Worm (Caenorhabditis elegans) whole organism, early embryonic: ENCODE data around the gene marc-5.
"Not testable (repeated sequence)": the region's sequence is repeated elsewhere in the genome, so short reads cannot be mapped to it uniquely, and the experiment has no call there.

Experiments
- B0310.2 ChIP-seq: sonication (generic microtip); optimal IDR thresholded peaks from 2 replicates; lab custom pipeline; 2016; ENCODE audit warnings: mild to moderate bottlenecking, missing genetic modification characterization, missing compliant biosample characterization
- F13C5.2 ChIP-seq: sonication (generic microtip); optimal IDR thresholded peaks from 2 replicates; lab custom pipeline; 2017; ENCODE audit warnings: mild to moderate bottlenecking, missing genetic modification characterization, inconsistent platforms, missing compliant biosample characterization
- aly-1 ChIP-seq: sonication (generic microtip); optimal IDR thresholded peaks from 2 replicates; lab custom pipeline; 2016; ENCODE audit warnings: missing genetic modification characterization, missing compliant biosample characterization
- ama-1 ChIP-seq: fragments of 150-350 bp; optimal IDR thresholded peaks from 2 replicates; lab custom pipeline; 2014
- ceh-13 ChIP-seq: fragments of 200-800 bp; sonication (Bioruptor generic); optimal IDR thresholded peaks from 2 replicates; lab custom pipeline; 2018; ENCODE audit warnings: mild to moderate bottlenecking, missing genetic modification characterization, missing compliant biosample characterization
- ceh-36 ChIP-seq: sonication (generic microtip); optimal IDR thresholded peaks from 2 replicates; lab custom pipeline; 2016; ENCODE audit warnings: missing genetic modification characterization, inconsistent platforms, missing compliant biosample characterization
- ets-7 ChIP-seq: sonication (generic microtip); optimal IDR thresholded peaks from 2 replicates; lab custom pipeline; 2016; ENCODE audit warnings: missing genotype, missing genetic modification characterization, missing compliant biosample characterization
- flt-1 ChIP-seq: fragments of 200-800 bp; sonication (Bioruptor generic); IDR thresholded peaks from 2 replicates; pipeline ENCODE4 v1.3.6; 2022; ENCODE audit warnings: missing genetic modification characterization, missing compliant biosample characterization
- hmbx-1 ChIP-seq: sonication (generic microtip); optimal IDR thresholded peaks from 2 replicates; lab custom pipeline; 2016; ENCODE audit warnings: mild to moderate bottlenecking, missing genetic modification characterization, missing compliant biosample characterization
- hmg-4 ChIP-seq: fragments of 200-800 bp; sonication (Bioruptor generic); optimal IDR thresholded peaks from 2 replicates; lab custom pipeline; 2018; ENCODE audit warnings: mild to moderate bottlenecking, missing genetic modification characterization, missing compliant biosample characterization
- hnd-1 ChIP-seq: sonication (generic microtip); optimal IDR thresholded peaks from 2 replicates; lab custom pipeline; 2016; ENCODE audit warnings: missing genetic modification characterization, missing compliant biosample characterization
- pes-1 ChIP-seq: fragments of 200-800 bp; sonication (Bioruptor generic); IDR thresholded peaks from 2 replicates; pipeline ENCODE4 v1.3.6; 2022; ENCODE audit warnings: missing genetic modification reagents, missing genetic modification characterization, missing compliant biosample characterization
- scrt-1 ChIP-seq: fragments of 200-800 bp; sonication (Bioruptor generic); IDR thresholded peaks from 2 replicates; pipeline ENCODE4 v1.3.6; 2022; ENCODE audit warnings: missing genetic modification characterization, missing compliant biosample characterization
- sea-1 ChIP-seq: fragments of 200-800 bp; sonication (Bioruptor generic); conservative IDR thresholded peaks from 2 replicates; pipeline ENCODE4 v1.3.6; 2022; ENCODE audit warnings: missing genetic modification characterization, missing compliant biosample characterization
- tbx-11 ChIP-seq: fragments of 200-800 bp; sonication (Bioruptor generic); IDR thresholded peaks from 2 replicates; pipeline ENCODE4 v1.3.6; 2022; ENCODE audit warnings: missing genetic modification characterization, missing compliant biosample characterization
- tbx-37 ChIP-seq: fragments of 200-800 bp; sonication (Bioruptor generic); conservative IDR thresholded peaks from 2 replicates; pipeline ENCODE4 v1.3.6; 2022; ENCODE audit warnings: missing genetic modification reagents, missing genetic modification characterization, missing compliant biosample characterization
- tra-4 ChIP-seq: sonication (generic microtip); optimal IDR thresholded peaks from 2 replicates; lab custom pipeline; 2017; ENCODE audit warnings: missing genetic modification characterization, missing compliant biosample characterization

Gene marc-5

ce11 chrII:12335430-12335829 lies 43.9 kb downstream of the marc-5 start, which contains the start of gene sre-52:
Gene sre-52 (plus strand): TSS chrII:12335730.
- TF ChIP-seq ama-1 (no peak), ets-7 (no peak), pes-1 (GFP tag; lab: Robert Waterston, UW) (no peak), aly-1 (tag; lab: Kevin White, UChicago) (no peak), tbx-37 (no peak), ceh-36 (tag; lab: Kevin White, UChicago) (no peak), ceh-13 (GFP tag; lab: Kevin White, UChicago) (no peak), sea-1 (GFP tag; lab: Robert Waterston, UW) (no peak), scrt-1 (GFP tag; lab: Robert Waterston, UW) (no peak)

DNA sequence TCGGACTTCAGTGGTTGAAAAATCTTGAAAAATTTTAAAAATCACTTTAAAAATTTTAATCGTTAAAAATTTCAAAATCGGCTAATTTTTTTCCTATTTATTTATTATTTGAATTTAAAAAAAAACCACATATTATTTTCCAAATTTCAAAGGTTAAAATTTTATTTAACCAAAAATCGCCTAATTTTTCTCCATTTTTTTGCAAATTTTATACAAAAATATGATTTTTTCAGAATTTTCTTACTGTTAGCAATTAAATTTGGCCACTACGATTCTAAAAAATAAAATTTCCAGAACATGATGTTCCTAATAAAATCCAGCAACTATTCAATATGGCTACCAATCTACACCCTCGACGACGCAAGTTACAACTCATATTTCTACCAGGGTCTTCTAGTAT lies 46.7 kb downstream of the marc-5 start, which contains the start of gene sre-54:
sre-54 (plus strand) TSS at position 301 of the 400 bp plus-strand sequence.
- TF ChIP-seq tra-4 (tag; lab: Kevin White, UChicago): no peak
- no peak for TF ChIP-seq flt-1 (GFP tag; lab: Robert Waterston, UW)
- no peak for TF ChIP-seq ets-7
- no peak for TF ChIP-seq tbx-11
- TF ChIP-seq ceh-13 (GFP tag; lab: Kevin White, UChicago): no peak
- TF ChIP-seq aly-1 (tag; lab: Kevin White, UChicago): no peak
- TF ChIP-seq ceh-36 (tag; lab: Kevin White, UChicago): no peak
- no peak for TF ChIP-seq ama-1
- no peak for TF ChIP-seq hmg-4 (GFP tag; lab: Kevin White, UChicago)
- TF ChIP-seq B0310.2 (tag; lab: Kevin White, UChicago): no peak
- no peak for TF ChIP-seq scrt-1 (GFP tag; lab: Robert Waterston, UW)
- TF ChIP-seq pes-1 (GFP tag; lab: Robert Waterston, UW): no peak
- TF ChIP-seq hnd-1: no peak
- TF ChIP-seq sea-1 (GFP tag; lab: Robert Waterston, UW): no peak
- no peak for TF ChIP-seq F13C5.2
- no peak for TF ChIP-seq tbx-37
- TF ChIP-seq hmbx-1 (tag; lab: Kevin White, UChicago): no peak

DNA sequence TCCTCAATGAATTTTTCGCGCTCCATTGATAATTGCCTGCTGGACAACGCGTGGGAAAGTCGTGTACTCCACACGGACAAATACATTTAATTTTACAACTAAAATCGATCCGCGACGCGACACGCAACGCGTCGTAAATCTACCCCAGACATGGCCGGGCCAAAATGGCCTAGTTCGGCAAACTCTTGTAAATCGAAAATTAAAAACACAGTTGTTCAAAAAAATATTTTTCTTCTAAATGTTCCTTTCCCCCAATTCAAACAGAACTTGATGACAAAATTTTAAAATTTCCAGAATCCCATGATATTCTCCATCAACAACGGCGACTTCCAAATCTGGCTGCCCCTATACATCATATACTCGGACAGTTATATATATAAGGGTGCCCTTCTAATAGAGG lies 50.3 kb downstream of the marc-5 start, which contains the start of gene sre-55:
sre-55 (plus strand) TSS at position 301 of the 400 bp plus-strand sequence.
- no peak for TF ChIP-seq B0310.2 (tag; lab: Kevin White, UChicago)
- no peak for TF ChIP-seq ets-7
- no peak for TF ChIP-seq scrt-1 (GFP tag; lab: Robert Waterston, UW)
- TF ChIP-seq ama-1: no peak
- TF ChIP-seq tbx-11: no peak
- TF ChIP-seq sea-1 (GFP tag; lab: Robert Waterston, UW): no peak
- no peak for TF ChIP-seq hmg-4 (GFP tag; lab: Kevin White, UChicago)

ce11 chrII:12324159-12324558 lies 55.2 kb downstream of the marc-5 start, which contains the start of gene sre-56:
Gene sre-56 (plus strand): TSS chrII:12324459.
- TF ChIP-seq tbx-37 (no peak), sea-1 (GFP tag; lab: Robert Waterston, UW) (no peak), flt-1 (GFP tag; lab: Robert Waterston, UW) (no peak), ceh-36 (tag; lab: Kevin White, UChicago) (no peak), scrt-1 (GFP tag; lab: Robert Waterston, UW) (no peak), ets-7 (no peak), tra-4 (tag; lab: Kevin White, UChicago) (no peak), F13C5.2 (no peak), hmbx-1 (tag; lab: Kevin White, UChicago) (no peak), hnd-1 (no peak), ama-1 (no peak), hmg-4 (GFP tag; lab: Kevin White, UChicago) (no peak), pes-1 (GFP tag; lab: Robert Waterston, UW) (no peak), ceh-13 (GFP tag; lab: Kevin White, UChicago) (no peak), tbx-11 (no peak), B0310.2 (tag; lab: Kevin White, UChicago) (no peak), aly-1 (tag; lab: Kevin White, UChicago) (no peak)

ce11 chrII:12323305-12323704 lies 56.0 kb downstream of the marc-5 start, which contains the start of gene sre-53:
Gene sre-53 (minus strand): TSS chrII:12323405.
- no peak for TF ChIP-seq F13C5.2

ce11 chrII:12318541-12318940 lies 60.8 kb downstream of the marc-5 start, which contains the start of gene sre-49:
Gene sre-49 (plus strand): TSS chrII:12318841.
- TF ChIP-seq tbx-37; tbx-11; aly-1 (tag; lab: Kevin White, UChicago): not testable (repeated sequence)

DNA sequence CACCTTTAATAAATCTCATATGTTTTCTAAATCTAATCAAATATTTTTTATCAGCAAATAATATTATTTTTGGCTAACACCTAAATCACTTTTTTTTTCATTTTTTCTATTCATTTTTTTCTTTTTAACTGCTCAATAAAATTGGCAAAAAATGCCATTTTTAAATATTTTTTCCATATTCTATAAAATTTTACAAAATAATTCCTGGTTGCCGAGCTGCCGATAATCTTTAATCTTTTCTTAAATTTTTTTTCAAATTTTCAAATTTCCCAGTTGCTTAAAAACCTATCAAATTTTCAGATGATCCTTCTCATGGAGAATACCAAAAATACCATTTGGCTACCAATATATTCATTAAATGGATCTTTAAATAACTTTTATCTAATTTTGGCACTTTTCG lies 67.8 kb downstream of the marc-5 start, which contains the start of gene sre-51:
sre-51 (plus strand) TSS at position 301 of the 400 bp plus-strand sequence.
- TF ChIP-seq B0310.2 (tag; lab: Kevin White, UChicago) (no peak), ceh-36 (tag; lab: Kevin White, UChicago) (no peak), ama-1 (no peak), tra-4 (tag; lab: Kevin White, UChicago) (no peak), tbx-37 (no peak)

- TF ChIP-seq ets-7: no peak
- TF ChIP-seq hmbx-1 (tag; lab: Kevin White, UChicago): no peak
- TF ChIP-seq tbx-11: no peak
- TF ChIP-seq sea-1 (GFP tag; lab: Robert Waterston, UW): no peak
- TF ChIP-seq flt-1 (GFP tag; lab: Robert Waterston, UW): no peak
- TF ChIP-seq hmg-4 (GFP tag; lab: Kevin White, UChicago): no peak
- TF ChIP-seq ceh-13 (GFP tag; lab: Kevin White, UChicago): no peak
- no peak for TF ChIP-seq F13C5.2
- no peak for TF ChIP-seq hnd-1
- no peak for TF ChIP-seq tbx-37
- TF ChIP-seq ceh-36 (tag; lab: Kevin White, UChicago): no peak
- TF ChIP-seq ama-1: no peak
- no peak for TF ChIP-seq scrt-1 (GFP tag; lab: Robert Waterston, UW)
These were observed 69.7 kb downstream of the marc-5 start, which contains the start of gene C50E10.2 for ce11 chrII:12309614-12310013. Gene C50E10.2 (minus strand): TSS chrII:12309714.
